Fruit fly (Drosophila melanogaster) whole organism, embryonic: ENCODE results near the gene Pgant7.

Experiments
- Ada2b ChIP-seq: fragments of 200-800 bp; sonication (Bioruptor generic); IDR thresholded peaks from 2 replicates; pipeline ENCODE4 v1.3.6; 2022; ENCODE audit warnings: missing biosample characterization, missing genetic modification characterization
- CG10267 ChIP-seq: fragments of 200-800 bp; sonication (Bioruptor generic); optimal IDR thresholded peaks from 2 replicates; lab custom pipeline; 2018; ENCODE audit warnings: missing biosample characterization, mild to moderate bottlenecking, missing genetic modification characterization, moderate library complexity
- CG10462 ChIP-seq: fragments of 200-800 bp; sonication (Bioruptor generic); optimal IDR thresholded peaks from 2 replicates; lab custom pipeline; 2016; ENCODE audit warnings: missing biosample characterization, missing genetic modification characterization
- CG10979 ChIP-seq: fragments of 200-800 bp; sonication (Bioruptor generic); optimal IDR thresholded peaks from 2 replicates; lab custom pipeline; 2018; ENCODE audit warnings: missing biosample characterization, mild to moderate bottlenecking, missing genetic modification characterization, moderate library complexity
- CG11456 ChIP-seq: fragments of 200-800 bp; sonication (Bioruptor generic); IDR thresholded peaks from 3 replicates; pipeline ENCODE4 v1.3.6; 2022; ENCODE audit warnings: missing biosample characterization, missing genetic modification characterization
- CG11695 ChIP-seq: fragments of 200-800 bp; sonication (Bioruptor generic); IDR thresholded peaks from 3 replicates; pipeline ENCODE4 v1.3.6; 2022; ENCODE audit warnings: missing biosample characterization, missing genetic modification characterization
- CG12219 ChIP-seq: fragments of 200-800 bp; sonication (Bioruptor generic); optimal IDR thresholded peaks from 3 replicates; lab custom pipeline; 2018; ENCODE audit warnings: missing biosample characterization, mild to moderate bottlenecking, missing genetic modification characterization
- CG14667 ChIP-seq: fragments of 200-800 bp; sonication (Bioruptor generic); IDR thresholded peaks from 2 replicates; pipeline ENCODE4 v1.3.6; 2022; ENCODE audit warnings: missing biosample characterization, missing genetic modification characterization
- CG14965 ChIP-seq: fragments of 200-800 bp; sonication (Bioruptor generic); optimal IDR thresholded peaks from 2 replicates; lab custom pipeline; 2016; ENCODE audit warnings: missing biosample characterization, missing genetic modification characterization, borderline replicate concordance
- CG15696 ChIP-seq: fragments of 200-800 bp; sonication (Bioruptor generic); optimal IDR thresholded peaks from 2 replicates; lab custom pipeline; 2019; ENCODE audit warnings: missing biosample characterization, mild to moderate bottlenecking, missing genetic modification characterization, moderate library complexity
- CG1647 ChIP-seq: fragments of 200-800 bp; sonication (Bioruptor generic); optimal IDR thresholded peaks from 3 replicates; lab custom pipeline; 2016; ENCODE audit warnings: missing biosample characterization, missing genetic modification characterization
- CG18619 ChIP-seq: fragments of 200-800 bp; sonication (Bioruptor generic); optimal IDR thresholded peaks from 3 replicates; lab custom pipeline; 2017; ENCODE audit warnings: missing biosample characterization, mild to moderate bottlenecking, missing genetic modification characterization
- CG2875 ChIP-seq: fragments of 200-800 bp; sonication (Bioruptor generic); optimal IDR thresholded peaks from 2 replicates; lab custom pipeline; 2017; ENCODE audit warnings: missing biosample characterization, mild to moderate bottlenecking, missing genetic modification characterization, missing genetic modification reagents
- CG30020 ChIP-seq: fragments of 200-800 bp; optimal IDR thresholded peaks from 2 replicates; lab custom pipeline; 2019; ENCODE audit warnings: missing biosample characterization, mild to moderate bottlenecking, missing genetic modification characterization, moderate library complexity
- CG3847 ChIP-seq: fragments of 200-800 bp; sonication (Bioruptor generic); IDR thresholded peaks from 2 replicates; pipeline ENCODE4 v1.3.6; 2022; ENCODE audit warnings: missing biosample characterization, missing genetic modification characterization
- CG42726 ChIP-seq: fragments of 200-800 bp; sonication (Bioruptor generic); IDR thresholded peaks from 2 replicates; pipeline ENCODE4 v1.3.6; 2022; ENCODE audit warnings: missing biosample characterization, missing genetic modification characterization; ENCODE audit not compliant: partially characterized antibody
- CG7271 ChIP-seq: fragments of 200-800 bp; sonication (Bioruptor generic); optimal IDR thresholded peaks from 2 replicates; lab custom pipeline; 2018; ENCODE audit warnings: missing biosample characterization, mild to moderate bottlenecking, missing genetic modification characterization, moderate library complexity
- CG9215 ChIP-seq: fragments of 200-800 bp; sonication (Bioruptor generic); IDR thresholded peaks from 2 replicates; pipeline ENCODE4 v1.3.6; 2022; ENCODE audit warnings: missing biosample characterization, missing genetic modification characterization
- CG9437 ChIP-seq: fragments of 200-800 bp; sonication (Bioruptor generic); optimal IDR thresholded peaks from 2 replicates; lab custom pipeline; 2018; ENCODE audit warnings: missing biosample characterization, mild to moderate bottlenecking, missing genetic modification characterization
- CG9817 ChIP-seq: fragments of 200-800 bp; sonication (Bioruptor generic); optimal IDR thresholded peaks from 2 replicates; lab custom pipeline; 2018; ENCODE audit warnings: missing biosample characterization, mild to moderate bottlenecking, missing genetic modification characterization, moderate library complexity
- Deaf1 ChIP-seq: fragments of 200-800 bp; optimal IDR thresholded peaks from 3 replicates; lab custom pipeline; 2019; ENCODE audit warnings: missing biosample characterization, mild to moderate bottlenecking, missing genetic modification characterization, moderate library complexity
- Dref ChIP-seq: fragments of 200-800 bp; sonication (Bioruptor generic); IDR thresholded peaks from 2 replicates; pipeline ENCODE4 v1.3.6; 2022; ENCODE audit warnings: missing biosample characterization, missing genetic modification characterization
- HLH54F ChIP-seq: fragments of 200-800 bp; sonication (Bioruptor generic); optimal IDR thresholded peaks from 3 replicates; lab custom pipeline; 2016; ENCODE audit warnings: missing biosample characterization, missing genetic modification characterization
- Hand ChIP-seq: fragments of 200-800 bp; sonication (Bioruptor generic); optimal IDR thresholded peaks from 2 replicates; lab custom pipeline; 2017; ENCODE audit warnings: mild to moderate bottlenecking, missing biosample characterization, missing genetic modification reagents, missing genetic modification characterization
- Lpt ChIP-seq: fragments of >200 bp; optimal IDR thresholded peaks from 2 replicates; lab custom pipeline; 2018; ENCODE audit warnings: missing biosample characterization, missing genetic modification characterization
- Myb ChIP-seq: fragments of 200-800 bp; sonication (Bioruptor generic); optimal IDR thresholded peaks from 2 replicates; lab custom pipeline; 2016; ENCODE audit warnings: missing biosample characterization, missing genetic modification characterization
- NC2β ChIP-seq: fragments of 200-800 bp; sonication (Bioruptor generic); optimal IDR thresholded peaks from 2 replicates; lab custom pipeline; 2016; ENCODE audit warnings: missing biosample characterization, missing genetic modification characterization
- Oli ChIP-seq: fragments of 200-800 bp; sonication (Bioruptor generic); optimal IDR thresholded peaks from 2 replicates; lab custom pipeline; 2018; ENCODE audit warnings: missing biosample characterization, mild to moderate bottlenecking, missing genetic modification characterization, moderate library complexity
- Poxn ChIP-seq: fragments of 200-800 bp; sonication (Bioruptor generic); IDR thresholded peaks from 2 replicates; pipeline ENCODE4 v1.3.6; 2022; ENCODE audit warnings: missing biosample characterization, missing genetic modification characterization
- Rfx ChIP-seq: fragments of 200-800 bp; sonication (Bioruptor generic); IDR thresholded peaks from 2 replicates; pipeline ENCODE4 v1.3.6; 2022; ENCODE audit warnings: missing biosample characterization, missing genetic modification characterization
- Six4 ChIP-seq: fragments of 200-800 bp; sonication (Bioruptor generic); optimal IDR thresholded peaks from 2 replicates; lab custom pipeline; 2016; ENCODE audit warnings: missing biosample characterization, missing genetic modification characterization
- Stat92E ChIP-seq, 3 experiments: fragments of >200 bp in 2 of 3; fragments of 200-800 bp in 1 of 3; sonication (Bioruptor generic) in 1 of 3; optimal IDR thresholded peaks; 2 replicates each; lab custom pipeline; 2017 to 2019; ENCODE audit warnings: missing biosample characterization in 3 of 3, missing genetic modification characterization in 3 of 3, mild to moderate bottlenecking in 1 of 3, moderate library complexity in 1 of 3
- Xrp1 ChIP-seq: fragments of 200-800 bp; sonication (Bioruptor generic); IDR thresholded peaks from 2 replicates; pipeline ENCODE4 v1.3.6; 2022; ENCODE audit warnings: missing biosample characterization, missing genetic modification characterization
- bbx ChIP-seq: fragments of 200-800 bp; sonication (Bioruptor generic); IDR thresholded peaks from 2 replicates; pipeline ENCODE4 v1.3.6; 2022; ENCODE audit warnings: missing biosample characterization, missing genetic modification characterization; ENCODE audit not compliant: partially characterized antibody
- chif ChIP-seq, 2 experiments: fragments of 200-800 bp; sonication (Bioruptor generic); optimal IDR thresholded peaks; 3 replicates each; lab custom pipeline; 2016; ENCODE audit warnings: missing biosample characterization in 2 of 2, missing genetic modification characterization in 2 of 2
- crp ChIP-seq, 2 experiments: fragments of 200-800 bp; sonication (Bioruptor generic); optimal IDR thresholded peaks; 2 replicates in 1 of 2; 3 replicates in 1 of 2; lab custom pipeline; 2017; ENCODE audit warnings: missing biosample characterization in 2 of 2, missing genetic modification characterization in 2 of 2, mild to moderate bottlenecking in 1 of 2, moderate library complexity in 1 of 2
- dati ChIP-seq: fragments of 200-800 bp; sonication (Bioruptor generic); IDR thresholded peaks from 2 replicates; pipeline ENCODE4 v1.3.6; 2022; ENCODE audit warnings: missing biosample characterization, missing genetic modification characterization
- ems ChIP-seq: fragments of 200-800 bp; sonication (Bioruptor generic); optimal IDR thresholded peaks from 3 replicates; lab custom pipeline; 2016; ENCODE audit warnings: missing biosample characterization, missing genetic modification characterization
- gem ChIP-seq: fragments of 200-800 bp; sonication (Bioruptor generic); optimal IDR thresholded peaks from 2 replicates; lab custom pipeline; 2019; ENCODE audit warnings: missing biosample characterization, mild to moderate bottlenecking, missing genetic modification characterization, moderate library complexity
- h ChIP-seq: fragments of >200 bp; optimal IDR thresholded peaks from 2 replicates; lab custom pipeline; 2017
- jing ChIP-seq: fragments of 200-800 bp; sonication (Bioruptor generic); optimal IDR thresholded peaks from 2 replicates; lab custom pipeline; 2018; ENCODE audit warnings: missing biosample characterization, mild to moderate bottlenecking, missing genetic modification characterization
- lbe ChIP-seq: fragments of 200-800 bp; sonication (Bioruptor generic); optimal IDR thresholded peaks from 2 replicates; lab custom pipeline; 2016; ENCODE audit warnings: missing biosample characterization, mild to moderate bottlenecking, missing genetic modification characterization
- pb ChIP-seq: fragments of 200-800 bp; sonication (Bioruptor generic); optimal IDR thresholded peaks from 3 replicates; lab custom pipeline; 2016; ENCODE audit warnings: missing biosample characterization, missing genetic modification characterization
- sim ChIP-seq: fragments of 200-800 bp; sonication (Bioruptor generic); IDR thresholded peaks from 2 replicates; pipeline ENCODE4 v1.3.6; 2022; ENCODE audit warnings: missing biosample characterization, missing genetic modification characterization
- slbo ChIP-seq: fragments of 200-800 bp; sonication (Bioruptor generic); IDR thresholded peaks from 2 replicates; pipeline ENCODE4 v1.3.6; 2022; ENCODE audit warnings: missing biosample characterization, missing genetic modification characterization
- slp2 ChIP-seq: fragments of 200-800 bp; sonication (Bioruptor generic); optimal IDR thresholded peaks from 2 replicates; lab custom pipeline; 2016; ENCODE audit warnings: missing biosample characterization, missing genetic modification characterization
- tin ChIP-seq: fragments of 200-800 bp; sonication (Bioruptor generic); optimal IDR thresholded peaks from 3 replicates; lab custom pipeline; 2016; ENCODE audit warnings: missing biosample characterization, missing genetic modification characterization
- tll ChIP-seq, 2 experiments: fragments of 200-800 bp in 1 of 2; fragments of >200 bp in 1 of 2; sonication (Bioruptor generic) in 1 of 2; optimal IDR thresholded peaks; 2 replicates each; lab custom pipeline; 2017 to 2019; ENCODE audit warnings: missing biosample characterization in 2 of 2, missing genetic modification characterization in 2 of 2, mild to moderate bottlenecking in 1 of 2, moderate library complexity in 1 of 2
- trem ChIP-seq: fragments of 200-800 bp; optimal IDR thresholded peaks from 3 replicates; lab custom pipeline; 2019; ENCODE audit warnings: missing biosample characterization, mild to moderate bottlenecking, missing genetic modification characterization, moderate library complexity
- twi ChIP-seq: fragments of 200-800 bp; optimal IDR thresholded peaks from 2 replicates; lab custom pipeline; 2019; ENCODE audit warnings: missing biosample characterization, mild to moderate bottlenecking, missing genetic modification characterization, moderate library complexity
- zf30C ChIP-seq: fragments of 200-800 bp; sonication (Bioruptor generic); optimal IDR thresholded peaks from 3 replicates; lab custom pipeline; 2018; ENCODE audit warnings: missing biosample characterization, mild to moderate bottlenecking, missing genetic modification characterization
- zfh1 ChIP-seq: fragments of 200-800 bp; sonication (Bioruptor generic); IDR thresholded peaks from 3 replicates; pipeline ENCODE4 v1.3.6; 2022; ENCODE audit warnings: missing biosample characterization, missing genetic modification characterization

Gene Pgant7

dm6 chrX:18533308-18533707 lies 33.5 kb upstream of the Pgant7 start (continued):
- TF ChIP-seq CG10462 (GFP tag; lab: Kevin White, UChicago) (no peak), CG11456 (GFP tag; lab: Robert Waterston, UW) (no peak), CG7271 (tag; lab: Kevin White, UChicago) (no peak), sim (GFP tag; lab: Robert Waterston, UW) (no peak), chif (GFP tag; optimal IDR thresholded peaks at IDR 0.05; lab: Kevin White, UChicago) (no peak), CG10267 (tag; lab: Kevin White, UChicago) (no peak), jing (GFP tag; lab: Kevin White, UChicago) (no peak), gem (tag; lab: Kevin White, UChicago) (peak; percentile 70), CG12219 (no peak), dati (GFP tag; lab: Robert Waterston, UW) (no peak), slp2 (GFP tag; lab: Kevin White, UChicago) (no peak), CG15696 (tag; lab: Kevin White, UChicago) (no peak), CG30020 (no peak), CG11695 (no peak), NC2β (GFP tag; lab: Kevin White, UChicago) (no peak), Poxn (GFP tag; lab: Robert Waterston, UW) (no peak), Six4 (no peak), ems (GFP tag; lab: Kevin White, UChicago) (no peak), CG14965 (GFP tag; lab: Kevin White, UChicago) (no peak), CG10979 (tag; lab: Kevin White, UChicago) (peak; percentile 39), Hand (GFP tag; lab: Kevin White, UChicago) (no peak), tll (GFP tag; optimal IDR thresholded peaks at IDR 0.05; lab: Kevin White, UChicago) (no peak), pb (GFP tag; lab: Kevin White, UChicago) (peak; percentile 24), CG1647 (no peak), CG42726 (GFP tag; lab: Robert Waterston, UW) (no peak), CG9817 (no peak), Lpt (no peak), crp (GFP tag; optimal IDR thresholded peaks at IDR 0.05; lab: Kevin White, UChicago) (no peak), Xrp1 (GFP tag; lab: Robert Waterston, UW) (peak; percentile 41; the same call in 1 of the 2 replicates), CG9215 (GFP tag; lab: Robert Waterston, UW) (no peak), CG18619 (GFP tag; lab: Kevin White, UChicago) (peak; percentile 7), CG14667 (GFP tag; lab: Robert Waterston, UW) (no peak), slbo (GFP tag; lab: Robert Waterston, UW) (0 out of 2 replicates have a peak, but pooled peaks have one; percentile 19), CG2875 (GFP tag; lab: Kevin White, UChicago) (no peak), zf30C (no peak), CG3847 (0 out of 2 replicates have a peak, but pooled peaks have one; percentile 18), Deaf1 (no peak), Dref (GFP tag; lab: Robert Waterston, UW) (no peak), trem (tag; lab: Kevin White, UChicago) (no peak), Ada2b (no peak), lbe (GFP tag; lab: Kevin White, UChicago) (no peak), h (lab: Kevin White, UChicago) (no peak), HLH54F (no peak), CG9437 (GFP tag; lab: Kevin White, UChicago) (peak; percentile 15), twi (tag; lab: Kevin White, UChicago) (peak; percentile 8), bbx (GFP tag; lab: Robert Waterston, UW) (no peak), tin (GFP tag; lab: Kevin White, UChicago) (no peak), zfh1 (GFP tag; lab: Robert Waterston, UW) (peak; percentile 17; the same call in 1 of the 3 replicates), Myb (GFP tag; lab: Kevin White, UChicago) (no peak), Rfx (GFP tag; lab: Robert Waterston, UW) (no peak), Oli (tag; lab: Kevin White, UChicago) (peak; percentile 60), Stat92E (GFP tag; optimal IDR thresholded peaks at IDR 0.05; lab: Kevin White, UChicago) (no peak)
